Fruit fly (Drosophila melanogaster): ENCODE data around the gene CG31643.

The CG31643 gene

dm6 chr2L:6047528-6048160, 9.7 kb downstream of the CG31643 start, which contains the start of gene IPIP (continued):
- TF ChIP-seq CG7839 (tag; optimal IDR thresholded peaks at IDR 0.05) = no peak
- no peak for TF ChIP-seq Hey (tag; optimal IDR thresholded peaks at IDR 0.05)
- peak in 1 of 2 experiments; percentile 24 for TF ChIP-seq chif (GFP tag; optimal IDR thresholded peaks at IDR 0.05)
- no peak for TF ChIP-seq CG2875 (GFP tag; optimal IDR thresholded peaks at IDR 0.05)
- no peak for TF ChIP-seq crc (GFP tag; optimal IDR thresholded peaks at IDR 0.05)
- peak in 1 of 2 experiments; percentile 84 for TF ChIP-seq Hr78 (GFP tag; optimal IDR thresholded peaks at IDR 0.05)
- TF ChIP-seq CG4328 (GFP tag; optimal IDR thresholded peaks at IDR 0.05) = no peak
- TF ChIP-seq D19B (GFP tag; optimal IDR thresholded peaks at IDR 0.05) = no peak
- 0 out of 2 replicates have a peak, but pooled peaks have one; percentile 50 for TF ChIP-seq CG16779 (GFP tag; IDR thresholded peaks at IDR 0.05)
- peak; percentile 94 for TF ChIP-seq amos (GFP tag; IDR thresholded peaks at IDR 0.05; ENCODE audit: partially characterized antibody)
- peak; percentile 64 for TF ChIP-seq CG15514 (GFP tag; optimal IDR thresholded peaks at IDR 0.05)
- peak; percentile 58 for TF ChIP-seq chm (GFP tag; IDR thresholded peaks at IDR 0.05)
- TF ChIP-seq Bteb2 (GFP tag; optimal IDR thresholded peaks at IDR 0.05) = no peak
- peak; percentile 39 for TF ChIP-seq CG9727 (GFP tag; optimal IDR thresholded peaks at IDR 0.05)
- TF ChIP-seq CG15011 (GFP tag; optimal IDR thresholded peaks at IDR 0.05) = no peak
- TF ChIP-seq NFAT (GFP tag; IDR thresholded peaks at IDR 0.05) = peak; percentile 82
- no peak for TF ChIP-seq ash1 (GFP tag; optimal IDR thresholded peaks at IDR 0.05)
- TF ChIP-seq bab2 (GFP tag; optimal IDR thresholded peaks at IDR 0.05) = no peak
- TF ChIP-seq CG42726 (GFP tag; IDR thresholded peaks at IDR 0.05; ENCODE audit: partially characterized antibody) = peak; percentile 93
- TF ChIP-seq Adf1 (GFP tag; IDR thresholded peaks at IDR 0.05) = peak; percentile 33; the same call in 1 of the 2 replicates
- peak; percentile 79 for TF ChIP-seq CG9932 (GFP tag; IDR thresholded peaks at IDR 0.05)
- peak; percentile 10 for TF ChIP-seq CG4424 (GFP tag; optimal IDR thresholded peaks at IDR 0.05)
- peak in 1 of 2 experiments; percentile 73 for TF ChIP-seq crp (GFP tag; optimal IDR thresholded peaks at IDR 0.05)
- TF ChIP-seq CG12659 (GFP tag; optimal IDR thresholded peaks at IDR 0.05) = peak; percentile 65
- no peak for TF ChIP-seq shn (GFP tag; optimal IDR thresholded peaks at IDR 0.05)
- no peak for TF ChIP-seq usp (GFP tag; optimal IDR thresholded peaks at IDR 0.05)
- TF ChIP-seq tio (GFP tag; optimal IDR thresholded peaks at IDR 0.05) = no peak
- peak; percentile 36 for TF ChIP-seq trem (tag; optimal IDR thresholded peaks at IDR 0.05)
- TF ChIP-seq Ets65A (GFP tag) = peak; percentile 95
- TF ChIP-seq mirr (GFP tag; optimal IDR thresholded peaks at IDR 0.05) = peak; percentile 58
- TF ChIP-seq CG1602 (GFP tag; optimal IDR thresholded peaks at IDR 0.05) = no peak
- TF ChIP-seq gro (GFP tag; optimal IDR thresholded peaks at IDR 0.05) = peak; percentile 7
- TF ChIP-seq CG8944 (GFP tag; optimal IDR thresholded peaks at IDR 0.05) = no peak
- 0 out of 2 replicates have a peak, but pooled peaks have one; percentile 43 for TF ChIP-seq CG1024 (GFP tag; IDR thresholded peaks at IDR 0.05)
- TF ChIP-seq so (GFP tag; IDR thresholded peaks at IDR 0.05) = peak; percentile 44; the same call in 2 of the 3 replicates
- peak; percentile 85 for TF ChIP-seq ato (GFP tag; IDR thresholded peaks at IDR 0.05; ENCODE audit: partially characterized antibody)
- peak; percentile 26; the same call in 1 of the 2 replicates for TF ChIP-seq CG14441 (GFP tag; IDR thresholded peaks at IDR 0.05)
- TF ChIP-seq tx (GFP tag; optimal IDR thresholded peaks at IDR 0.05) = no peak
- peak; percentile 87 for TF ChIP-seq bbx (GFP tag; IDR thresholded peaks at IDR 0.05; ENCODE audit: partially characterized antibody)
- TF ChIP-seq NfI (GFP tag; optimal IDR thresholded peaks at IDR 0.05) = peak; percentile 51
- TF ChIP-seq CG9817 (tag; optimal IDR thresholded peaks at IDR 0.05) = peak; percentile 32
- TF ChIP-seq CG31441 (GFP tag; IDR thresholded peaks at IDR 0.05) = no peak
- no peak for TF ChIP-seq GATAe (GFP tag; conservative IDR thresholded peaks at IDR 0.05)
- peak; percentile 12 for TF ChIP-seq CG2678 (tag; optimal IDR thresholded peaks at IDR 0.05)
- TF ChIP-seq CG13624 (GFP tag; optimal IDR thresholded peaks at IDR 0.05) = peak; percentile 28
- TF ChIP-seq CG13894 (tag; optimal IDR thresholded peaks at IDR 0.05) = no peak
- TF ChIP-seq CG17912 (GFP tag; optimal IDR thresholded peaks at IDR 0.05) = no peak
- TF ChIP-seq tna (GFP tag; IDR thresholded peaks at IDR 0.05; ENCODE audit: partially characterized antibody) = peak; percentile 79
- TF ChIP-seq CG7786 (GFP tag; optimal IDR thresholded peaks at IDR 0.05) = no peak

Measured in whole organism, embryonic.